Fruit fly (Drosophila melanogaster): ENCODE results near the gene CG14414.

Gene CG14414

DNA sequence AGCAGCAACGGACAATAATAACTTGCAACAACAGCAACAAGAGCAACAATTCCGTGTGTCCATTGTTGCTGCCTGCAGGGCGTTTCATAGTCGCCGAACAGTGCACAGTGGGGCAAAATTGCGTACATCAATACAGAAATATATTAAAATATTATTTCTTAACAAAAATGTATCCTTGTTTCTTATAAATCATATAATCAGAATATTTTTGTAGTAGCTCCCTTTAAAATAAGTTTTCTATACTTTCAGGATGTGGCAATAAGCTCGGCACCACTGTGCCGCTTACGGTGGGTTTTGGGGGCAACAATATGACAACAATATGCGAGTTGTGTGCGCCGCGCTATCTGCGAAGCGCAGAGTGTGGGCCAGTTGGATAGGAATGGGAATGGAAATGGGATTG is 31.9 kb downstream of the CG14414 start (continued):
- no peak for TF ChIP-seq CG3065 (GFP tag; optimal IDR thresholded peaks at IDR 0.05)
- peak; percentile 85 for TF ChIP-seq phol (tag; optimal IDR thresholded peaks at IDR 0.05)
- TF ChIP-seq H2.0 (GFP tag; IDR thresholded peaks at IDR 0.05), result peak; percentile 72
- peak; percentile 48 for TF ChIP-seq Meics (GFP tag; optimal IDR thresholded peaks at IDR 0.05)
- peak; percentile 69 for TF ChIP-seq Six4 (GFP tag; optimal IDR thresholded peaks at IDR 0.05)
- TF ChIP-seq zfh1 (GFP tag; IDR thresholded peaks at IDR 0.05), result peak; percentile 88
- peak; percentile 68 for TF ChIP-seq bcd (GFP tag; optimal IDR thresholded peaks at IDR 0.05)
- TF ChIP-seq Spps (tag; optimal IDR thresholded peaks at IDR 0.05), result peak; percentile 76
- peak; percentile 72 for TF ChIP-seq wor (GFP tag; IDR thresholded peaks at IDR 0.05)
- TF ChIP-seq otp (GFP tag; IDR thresholded peaks at IDR 0.05), result peak; percentile 82
- no peak for TF ChIP-seq hth (optimal IDR thresholded peaks at IDR 0.05)
- no peak for TF ChIP-seq yki (optimal IDR thresholded peaks at IDR 0.05)
- TF ChIP-seq CG12769 (tag; optimal IDR thresholded peaks at IDR 0.05), result peak; percentile 13
- TF ChIP-seq CG12219 (GFP tag; optimal IDR thresholded peaks at IDR 0.05), result peak; percentile 77
- peak; percentile 76 for TF ChIP-seq HHEX (GFP tag; optimal IDR thresholded peaks at IDR 0.05)
- peak; percentile 76 for TF ChIP-seq stc (GFP tag; IDR thresholded peaks at IDR 0.05)
- TF ChIP-seq ci (GFP tag; IDR thresholded peaks at IDR 0.05), result peak; percentile 94
- no peak for TF ChIP-seq hbn (GFP tag; IDR thresholded peaks at IDR 0.05; ENCODE audit: partially characterized antibody)
- peak; percentile 71 for TF ChIP-seq CG15601 (tag; optimal IDR thresholded peaks at IDR 0.05)
- peak; percentile 37 for TF ChIP-seq wek (GFP tag; optimal IDR thresholded peaks at IDR 0.05)
- peak; percentile 66 for TF ChIP-seq Hr3 (GFP tag; optimal IDR thresholded peaks at IDR 0.05)
- TF ChIP-seq bowl (GFP tag; IDR thresholded peaks at IDR 0.05), result peak; percentile 58; the same call in 1 of the 2 replicates
- no peak for TF ChIP-seq fru (optimal IDR thresholded peaks at IDR 0.05)
- peak; percentile 32; the same call in 1 of the 2 replicates for TF ChIP-seq Lim3 (GFP tag; IDR thresholded peaks at IDR 0.05)
- peak; percentile 81 for TF ChIP-seq PHDP (tag; optimal IDR thresholded peaks at IDR 0.05)
- 0 out of 3 replicates have a peak, but pooled peaks have one; percentile 26 for TF ChIP-seq CG16813 (GFP tag; IDR thresholded peaks at IDR 0.05; ENCODE audit: partially characterized antibody)
- TF ChIP-seq NC2α (GFP tag; optimal IDR thresholded peaks at IDR 0.05), result no peak
- TF ChIP-seq CG8924 (tag; optimal IDR thresholded peaks at IDR 0.05), result peak; percentile 82
- peak; percentile 50; the same call in 1 of the 2 replicates for TF ChIP-seq E2f2 (GFP tag; IDR thresholded peaks at IDR 0.05)
- peak; percentile 77 for TF ChIP-seq Ssrp (tag; optimal IDR thresholded peaks at IDR 0.05)
- peak; percentile 79 for TF ChIP-seq tap (tag; optimal IDR thresholded peaks at IDR 0.05)
- peak; percentile 80 for TF ChIP-seq CG1024 (GFP tag; IDR thresholded peaks at IDR 0.05)
- TF ChIP-seq CG31224 (GFP tag; IDR thresholded peaks at IDR 0.05), result 0 out of 2 replicates have a peak, but pooled peaks have one; percentile 24
- no peak for TF ChIP-seq pros (GFP tag; optimal IDR thresholded peaks at IDR 0.05)
- no peak for TF ChIP-seq usp (GFP tag; optimal IDR thresholded peaks at IDR 0.05)
- TF ChIP-seq CG15269 (tag; optimal IDR thresholded peaks at IDR 0.05), result peak; percentile 77
- TF ChIP-seq CG14667 (GFP tag; IDR thresholded peaks at IDR 0.05), result peak; percentile 75
- peak; percentile 66; the same call in 1 of the 2 replicates for TF ChIP-seq CG8765 (GFP tag; IDR thresholded peaks at IDR 0.05)
- TF ChIP-seq sob (GFP tag; IDR thresholded peaks at IDR 0.05), result peak; percentile 60; the same call in 1 of the 2 replicates
- TF ChIP-seq CG10462 (GFP tag; optimal IDR thresholded peaks at IDR 0.05), result peak; percentile 42
- TF ChIP-seq vvl (GFP tag; IDR thresholded peaks at IDR 0.05), result peak; percentile 94
- TF ChIP-seq Lhr (GFP tag; optimal IDR thresholded peaks at IDR 0.05), result peak; percentile 57
- peak; percentile 32 for TF ChIP-seq CG10147 (GFP tag; optimal IDR thresholded peaks at IDR 0.05)
- TF ChIP-seq CG7963 (GFP tag; IDR thresholded peaks at IDR 0.05; ENCODE audit: partially characterized antibody), result no peak
- TF ChIP-seq scrt (GFP tag; optimal IDR thresholded peaks at IDR 0.05), result peak; percentile 34
- no peak for TF ChIP-seq ftz-f1 (GFP tag; optimal IDR thresholded peaks at IDR 0.05)
- 0 out of 3 replicates have a peak, but pooled peaks have one; percentile 38 for TF ChIP-seq HLH4C (GFP tag; IDR thresholded peaks at IDR 0.05; ENCODE audit: partially characterized antibody)
- no peak for TF ChIP-seq CG8478 (optimal IDR thresholded peaks at IDR 0.05)
- TF ChIP-seq crp (GFP tag; optimal IDR thresholded peaks at IDR 0.05), result peak in 1 of 2 experiments; percentile 21
- peak; percentile 89 for TF ChIP-seq CG6689 (GFP tag; IDR thresholded peaks at IDR 0.05)
- TF ChIP-seq CG16779 (GFP tag; IDR thresholded peaks at IDR 0.05), result no peak
- no peak for TF ChIP-seq NFAT (GFP tag; IDR thresholded peaks at IDR 0.05)

Measured in whole organism, embryonic.